Fruit fly (Drosophila melanogaster): ENCODE data around the gene RhoL.
A peak's percentile ranks its signal among the peaks of the same experiment; 100 is the strongest.

Gene RhoL

dm6 chr3R:9496748-9497147 lies 5.6 kb downstream of the RhoL start (continued):
- TF ChIP-seq odd (GFP tag; optimal IDR thresholded peaks at IDR 0.05) (no peak), Nf-YB (GFP tag; optimal IDR thresholded peaks at IDR 0.05) (peak; percentile 30), CG31388 (GFP tag; optimal IDR thresholded peaks at IDR 0.05) (no peak), CG3847 (GFP tag; IDR thresholded peaks at IDR 0.05) (peak; percentile 90), CG2889 (GFP tag; IDR thresholded peaks at IDR 0.05) (no peak), dysf (GFP tag; IDR thresholded peaks at IDR 0.05) (peak; percentile 70; the same call in 2 of the 3 replicates), sd (tag; optimal IDR thresholded peaks at IDR 0.05) (peak; percentile 47), E2f2 (GFP tag; IDR thresholded peaks at IDR 0.05) (peak; percentile 100), CG7839 (tag; optimal IDR thresholded peaks at IDR 0.05) (peak; percentile 62), CG10959 (GFP tag; IDR thresholded peaks at IDR 0.05) (no peak), hkb (optimal IDR thresholded peaks at IDR 0.05) (no peak), hkb (GFP tag; IDR thresholded peaks at IDR 0.05) (no peak), HHEX (GFP tag; optimal IDR thresholded peaks at IDR 0.05) (peak; percentile 70), CG18599 (GFP tag; optimal IDR thresholded peaks at IDR 0.05) (peak; percentile 75), CG9817 (tag; optimal IDR thresholded peaks at IDR 0.05) (peak; percentile 91), oc (tag; optimal IDR thresholded peaks at IDR 0.05) (no peak), CG14860 (GFP tag; IDR thresholded peaks at IDR 0.05; ENCODE audit: partially characterized antibody) (peak; percentile 61; the same call in 1 of the 3 replicates), ara (GFP tag; IDR thresholded peaks at IDR 0.05) (peak; percentile 32; the same call in 1 of the 2 replicates), Ets97D (GFP tag; optimal IDR thresholded peaks at IDR 0.05) (peak; percentile 99), CG2116 (GFP tag; optimal IDR thresholded peaks at IDR 0.05) (peak; percentile 81), Opbp (GFP tag; IDR thresholded peaks at IDR 0.05; ENCODE audit: partially characterized antibody) (peak; percentile 70), Sox102F (GFP tag; optimal IDR thresholded peaks at IDR 0.05) (peak; percentile 51), CG12299 (tag; optimal IDR thresholded peaks at IDR 0.05) (peak; percentile 17), CG11085 (GFP tag; IDR thresholded peaks at IDR 0.05) (peak; percentile 78), Sin3A (optimal IDR thresholded peaks at IDR 0.05) (no peak), az2 (GFP tag; optimal IDR thresholded peaks at IDR 0.05) (peak; percentile 50), CG15269 (tag; optimal IDR thresholded peaks at IDR 0.05) (peak; percentile 48), CG30403 (GFP tag; optimal IDR thresholded peaks at IDR 0.05) (peak; percentile 80), CG13894 (tag; optimal IDR thresholded peaks at IDR 0.05) (peak; percentile 87), dan (GFP tag; IDR thresholded peaks at IDR 0.05) (no peak), tin (GFP tag; optimal IDR thresholded peaks at IDR 0.05) (peak; percentile 54), CG7786 (GFP tag; optimal IDR thresholded peaks at IDR 0.05) (peak; percentile 82), Doc3 (GFP tag; IDR thresholded peaks at IDR 0.05; ENCODE audit: partially characterized antibody) (no peak), CG3065 (GFP tag; optimal IDR thresholded peaks at IDR 0.05) (peak; percentile 18), Fer2 (tag; optimal IDR thresholded peaks at IDR 0.05) (peak; percentile 75), run (tag; optimal IDR thresholded peaks at IDR 0.05) (peak; percentile 9), CG2712 (tag; optimal IDR thresholded peaks at IDR 0.05) (peak; percentile 69), fd102C (GFP tag; optimal IDR thresholded peaks at IDR 0.05) (no peak), mld (GFP tag; IDR thresholded peaks at IDR 0.05; ENCODE audit: partially characterized antibody) (peak; percentile 36; the same call in 1 of the 3 replicates), CG2202 (tag; optimal IDR thresholded peaks at IDR 0.05) (no peak), Hr78 (GFP tag; optimal IDR thresholded peaks at IDR 0.05) (peak in 1 of 2 experiments; percentile 2), trem (tag; optimal IDR thresholded peaks at IDR 0.05) (peak; percentile 84), CG12104 (GFP tag; optimal IDR thresholded peaks at IDR 0.05) (no peak), fru (optimal IDR thresholded peaks at IDR 0.05) (no peak), row (GFP tag; IDR thresholded peaks at IDR 0.05) (peak; percentile 9; the same call in 1 of the 3 replicates), CG5953 (GFP tag; IDR thresholded peaks at IDR 0.05) (no peak), CG10462 (GFP tag; optimal IDR thresholded peaks at IDR 0.05) (no peak), gce (GFP tag; IDR thresholded peaks at IDR 0.05) (no peak), slou (GFP tag; optimal IDR thresholded peaks at IDR 0.05) (peak; percentile 76), B-H1 (GFP tag; IDR thresholded peaks at IDR 0.05) (no peak), CG18764 (GFP tag; optimal IDR thresholded peaks at IDR 0.05) (no peak), rib (GFP tag; IDR thresholded peaks at IDR 0.05) (peak; percentile 72)
